Fruit fly (Drosophila melanogaster) whole organism, embryonic: ENCODE measurements around the gene Tom70.

Source experiments
- Blimp-1 ChIP-seq: fragments of 200-800 bp; sonication (Bioruptor generic); optimal IDR thresholded peaks from 3 replicates; lab custom pipeline; 2018; ENCODE audit warnings: missing biosample characterization, missing genetic modification characterization, mild to moderate bottlenecking, moderate library complexity, missing genetic modification reagents
- CG11398 ChIP-seq: fragments of 200-800 bp; sonication (Bioruptor generic); optimal IDR thresholded peaks from 2 replicates; lab custom pipeline; 2016; ENCODE audit warnings: missing biosample characterization, missing genetic modification characterization
- CG15479 ChIP-seq: fragments of 200-800 bp; sonication (Bioruptor generic); optimal IDR thresholded peaks from 3 replicates; lab custom pipeline; 2019; ENCODE audit warnings: missing biosample characterization, mild to moderate bottlenecking, missing genetic modification characterization, moderate library complexity
- CG17912 ChIP-seq: fragments of 200-800 bp; sonication (Bioruptor generic); optimal IDR thresholded peaks from 2 replicates; lab custom pipeline; 2018; ENCODE audit warnings: missing biosample characterization, mild to moderate bottlenecking, missing genetic modification characterization
- CG18262 ChIP-seq: fragments of 200-800 bp; optimal IDR thresholded peaks from 3 replicates; lab custom pipeline; 2019; ENCODE audit warnings: missing biosample characterization, mild to moderate bottlenecking, missing genetic modification characterization, moderate library complexity
- CG1832 ChIP-seq: fragments of 200-800 bp; sonication (Bioruptor generic); optimal IDR thresholded peaks from 2 replicates; lab custom pipeline; 2017; ENCODE audit warnings: missing biosample characterization, mild to moderate bottlenecking, missing genetic modification characterization, inconsistent platforms
- CG18619 ChIP-seq: fragments of 200-800 bp; sonication (Bioruptor generic); optimal IDR thresholded peaks from 3 replicates; lab custom pipeline; 2017; ENCODE audit warnings: missing biosample characterization, mild to moderate bottlenecking, missing genetic modification characterization
- CG2199 ChIP-seq: fragments of 200-800 bp; sonication (Bioruptor generic); IDR thresholded peaks from 3 replicates; pipeline ENCODE4 v1.3.6; 2022; ENCODE audit warnings: missing biosample characterization, missing genetic modification characterization
- CG2712 ChIP-seq: fragments of 200-800 bp; optimal IDR thresholded peaks from 3 replicates; lab custom pipeline; 2019; ENCODE audit warnings: missing biosample characterization, mild to moderate bottlenecking, missing genetic modification characterization, moderate library complexity
- CG32772 ChIP-seq: fragments of 200-800 bp; sonication (Bioruptor generic); IDR thresholded peaks from 2 replicates; pipeline ENCODE4 v1.3.6; 2022; ENCODE audit warnings: missing biosample characterization, missing genetic modification characterization
- CG6254 ChIP-seq: fragments of 200-800 bp; sonication (Bioruptor generic); optimal IDR thresholded peaks from 3 replicates; lab custom pipeline; 2017; ENCODE audit warnings: mild to moderate bottlenecking, missing biosample characterization, missing genetic modification reagents, missing genetic modification characterization
- CG8478 ChIP-seq: fragments of >200 bp; optimal IDR thresholded peaks from 2 replicates; lab custom pipeline; 2018
- D ChIP-seq, 2 experiments: fragments of 200-800 bp in 1 of 2; fragments of >200 bp in 1 of 2; sonication (Bioruptor generic) in 1 of 2; optimal IDR thresholded peaks; 2 replicates in 1 of 2; 3 replicates in 1 of 2; lab custom pipeline; 2017; ENCODE audit warnings: mild to moderate bottlenecking in 1 of 2, missing biosample characterization in 1 of 2, missing genetic modification characterization in 1 of 2, missing genetic modification reagents in 1 of 2
- Eip74EF ChIP-seq, 2 experiments: fragments of 200-800 bp in 1 of 2; fragments of >200 bp in 1 of 2; sonication (Bioruptor generic) in 1 of 2; optimal IDR thresholded peaks; 2 replicates each; lab custom pipeline; 2017 to 2019; ENCODE audit warnings: missing biosample characterization in 2 of 2, missing genetic modification characterization in 2 of 2, mild to moderate bottlenecking in 1 of 2, moderate library complexity in 1 of 2
- Ets65A ChIP-seq: fragments of 200-800 bp; sonication (Bioruptor generic); peaks from one replicate; lab custom pipeline; 2016; ENCODE audit warnings: missing biosample characterization, missing genetic modification characterization
- MTF-1 ChIP-seq: fragments of 200-800 bp; sonication (Bioruptor generic); optimal IDR thresholded peaks from 2 replicates; lab custom pipeline; 2018; ENCODE audit warnings: missing biosample characterization, mild to moderate bottlenecking, missing genetic modification characterization, borderline replicate concordance
- Nf-YB ChIP-seq: fragments of 200-800 bp; sonication (Bioruptor generic); optimal IDR thresholded peaks from 3 replicates; lab custom pipeline; 2019; ENCODE audit warnings: missing biosample characterization, mild to moderate bottlenecking, missing genetic modification characterization, moderate library complexity
- Nf-YC ChIP-seq: fragments of 200-800 bp; optimal IDR thresholded peaks from 3 replicates; lab custom pipeline; 2019; ENCODE audit warnings: missing biosample characterization, mild to moderate bottlenecking, missing genetic modification characterization, moderate library complexity
- Ptx1 ChIP-seq: fragments of 200-800 bp; sonication (Bioruptor generic); IDR thresholded peaks from 2 replicates; pipeline ENCODE4 v1.3.6; 2022; ENCODE audit warnings: missing biosample characterization, missing genetic modification characterization
- Sry-δ ChIP-seq: fragments of 200-800 bp; sonication (Bioruptor generic); optimal IDR thresholded peaks from 2 replicates; lab custom pipeline; 2016; ENCODE audit warnings: missing biosample characterization, missing genetic modification characterization
- Tbp ChIP-seq: fragments of >200 bp; optimal IDR thresholded peaks from 2 replicates; lab custom pipeline; 2018; ENCODE audit warnings: missing biosample characterization, missing genetic modification characterization
- ase ChIP-seq: fragments of 200-800 bp; sonication (Bioruptor generic); IDR thresholded peaks from 3 replicates; pipeline ENCODE4 v1.3.6; 2022; ENCODE audit warnings: missing biosample characterization, missing genetic modification characterization
- ash1 ChIP-seq: fragments of 200-800 bp; sonication (Bioruptor generic); optimal IDR thresholded peaks from 2 replicates; lab custom pipeline; 2018; ENCODE audit warnings: missing biosample characterization, mild to moderate bottlenecking, missing genetic modification characterization
- bcd ChIP-seq: fragments of 200-800 bp; sonication (Bioruptor generic); optimal IDR thresholded peaks from 2 replicates; lab custom pipeline; 2017; ENCODE audit warnings: missing biosample characterization, mild to moderate bottlenecking, missing genetic modification characterization
- btn ChIP-seq: fragments of 200-800 bp; sonication (Bioruptor generic); optimal IDR thresholded peaks from 2 replicates; lab custom pipeline; 2016; ENCODE audit warnings: missing biosample characterization, missing genetic modification characterization
- cad ChIP-seq: fragments of >200 bp; optimal IDR thresholded peaks from 2 replicates; lab custom pipeline; 2017; ENCODE audit warnings: missing biosample characterization, missing genetic modification characterization
- ewg ChIP-seq: fragments of 200-800 bp; sonication (Bioruptor generic); optimal IDR thresholded peaks from 3 replicates; lab custom pipeline; 2017; ENCODE audit warnings: mild to moderate bottlenecking, missing biosample characterization, missing genetic modification reagents, missing genetic modification characterization
- inv ChIP-seq: fragments of 200-800 bp; sonication (Bioruptor generic); IDR thresholded peaks from 2 replicates; pipeline ENCODE4 v1.3.6; 2022; ENCODE audit warnings: missing biosample characterization, missing genetic modification characterization; ENCODE audit not compliant: partially characterized antibody
- jumu ChIP-seq: fragments of 200-800 bp; sonication (Bioruptor generic); optimal IDR thresholded peaks from 3 replicates; lab custom pipeline; 2016; ENCODE audit warnings: missing biosample characterization, missing genetic modification characterization
- knrl ChIP-seq: fragments of 200-800 bp; sonication (Bioruptor generic); IDR thresholded peaks from 3 replicates; pipeline ENCODE4 v1.3.6; 2022; ENCODE audit warnings: missing biosample characterization, missing genetic modification characterization; ENCODE audit not compliant: partially characterized antibody
- lab ChIP-seq: fragments of 200-800 bp; sonication (Bioruptor generic); optimal IDR thresholded peaks from 3 replicates; lab custom pipeline; 2017; ENCODE audit warnings: missing biosample characterization, missing genetic modification characterization, mild to moderate bottlenecking, moderate library complexity, missing genetic modification reagents
- lbe ChIP-seq: fragments of 200-800 bp; sonication (Bioruptor generic); optimal IDR thresholded peaks from 2 replicates; lab custom pipeline; 2016; ENCODE audit warnings: missing biosample characterization, mild to moderate bottlenecking, missing genetic modification characterization
- lmd ChIP-seq: fragments of 200-800 bp; sonication (Bioruptor generic); IDR thresholded peaks from 2 replicates; pipeline ENCODE4 v1.3.6; 2022; ENCODE audit warnings: missing biosample characterization, missing genetic modification characterization
- pan ChIP-seq, 4 experiments: fragments of >200 bp in 3 of 4; fragments of 200-800 bp in 1 of 4; sonication (Bioruptor generic) in 1 of 4; optimal IDR thresholded peaks in 3 of 4; IDR thresholded peaks in 1 of 4; 2 replicates each; pipeline versions ENCODE4 v1.3.6 to Lab custom; 2017 to 2022; ENCODE audit warnings: missing biosample characterization in 2 of 4, missing genetic modification characterization in 2 of 4, mixed read lengths in 1 of 4
- prd ChIP-seq, 3 experiments: fragments of >200 bp in 2 of 3; fragments of 200-800 bp in 1 of 3; sonication (Bioruptor generic) in 1 of 3; optimal IDR thresholded peaks in 2 of 3; IDR thresholded peaks in 1 of 3; 2 replicates in 2 of 3; 3 replicates in 1 of 3; pipeline versions ENCODE4 v1.3.6 to Lab custom; 2017 to 2022; ENCODE audit warnings: missing biosample characterization in 1 of 3, missing genetic modification characterization in 1 of 3
- repo ChIP-seq: fragments of 200-800 bp; sonication (Bioruptor generic); optimal IDR thresholded peaks from 2 replicates; lab custom pipeline; 2016; ENCODE audit warnings: missing biosample characterization, missing genetic modification characterization
- sens ChIP-seq: fragments of 200-800 bp; sonication (Bioruptor generic); peaks from one replicate; lab custom pipeline; 2016; ENCODE audit warnings: missing biosample characterization, missing genetic modification characterization
- sqz ChIP-seq: fragments of 200-800 bp; sonication (Bioruptor generic); optimal IDR thresholded peaks from 3 replicates; lab custom pipeline; 2018; ENCODE audit warnings: missing biosample characterization, mild to moderate bottlenecking, missing genetic modification characterization
- tll ChIP-seq, 2 experiments: fragments of 200-800 bp in 1 of 2; fragments of >200 bp in 1 of 2; sonication (Bioruptor generic) in 1 of 2; optimal IDR thresholded peaks; 2 replicates each; lab custom pipeline; 2017 to 2019; ENCODE audit warnings: missing biosample characterization in 2 of 2, missing genetic modification characterization in 2 of 2, mild to moderate bottlenecking in 1 of 2, moderate library complexity in 1 of 2
- twi ChIP-seq: fragments of 200-800 bp; optimal IDR thresholded peaks from 2 replicates; lab custom pipeline; 2019; ENCODE audit warnings: missing biosample characterization, mild to moderate bottlenecking, missing genetic modification characterization, moderate library complexity
- tx ChIP-seq: fragments of 200-800 bp; sonication (Bioruptor generic); optimal IDR thresholded peaks from 2 replicates; lab custom pipeline; 2016; ENCODE audit warnings: missing biosample characterization, missing genetic modification characterization
- z ChIP-seq: fragments of 200-800 bp; sonication (Bioruptor generic); IDR thresholded peaks from 3 replicates; pipeline ENCODE4 v1.3.6; 2022; ENCODE audit warnings: missing biosample characterization, missing genetic modification characterization
- zen ChIP-seq: fragments of 200-800 bp; sonication (Bioruptor generic); optimal IDR thresholded peaks from 3 replicates; lab custom pipeline; 2018; ENCODE audit warnings: missing biosample characterization, mild to moderate bottlenecking, missing genetic modification characterization, moderate library complexity

The Tom70 gene

dm6 chr2L:12081118-12081665 is 42.9 kb upstream of the Tom70 start (continued):
- TF ChIP-seq sqz (GFP tag; lab: Kevin White, UChicago) (no peak), Ets65A (peak; percentile 37), inv (no peak), repo (no peak), lbe (GFP tag; lab: Kevin White, UChicago) (no peak), CG2199 (GFP tag; lab: Robert Waterston, UW) (0 out of 3 replicates have a peak, but pooled peaks have one; percentile 16), bcd (GFP tag; lab: Kevin White, UChicago) (no peak), MTF-1 (GFP tag; lab: Kevin White, UChicago) (no peak), cad (GFP tag; lab: Kevin White, UChicago) (peak; percentile 100), CG11398 (no peak), knrl (no peak), CG17912 (GFP tag; lab: Kevin White, UChicago) (no peak), ase (GFP tag; lab: Robert Waterston, UW) (no peak), CG18619 (GFP tag; lab: Kevin White, UChicago) (no peak), CG18262 (tag; lab: Kevin White, UChicago) (no peak), z (GFP tag; lab: Robert Waterston, UW) (no peak), Eip74EF (GFP tag; optimal IDR thresholded peaks at IDR 0.05; lab: Kevin White, UChicago) (no peak), btn (GFP tag; lab: Kevin White, UChicago) (no peak)
- TF ChIP-seq, all 482 proteins: peak for 12

dm6 chr2L:12079827-12080381 is 41.6 kb upstream of the Tom70 start:
- TF ChIP-seq Blimp-1: no peak
- peak; percentile 49 for TF ChIP-seq twi
- 0 out of 2 replicates have a peak, but pooled peaks have one; percentile 19 for TF ChIP-seq CG32772 (GFP tag; lab: Robert Waterston, UW)
- TF ChIP-seq lab: no peak
- TF ChIP-seq CG8478 (lab: Kevin White, UChicago): peak; percentile 71
- TF ChIP-seq zen (tag; lab: Kevin White, UChicago): peak; percentile 96
- TF ChIP-seq CG2199 (GFP tag; lab: Robert Waterston, UW): no peak
- TF ChIP-seq Nf-YB (GFP tag; lab: Kevin White, UChicago): peak; percentile 34
- TF ChIP-seq ewg: no peak
- TF ChIP-seq Ets65A: peak; percentile 48
- peak; percentile 26 for TF ChIP-seq CG15479 (GFP tag; lab: Kevin White, UChicago)
- TF ChIP-seq prd (optimal IDR thresholded peaks at IDR 0.05; lab: Kevin White, UChicago): no peak
- TF ChIP-seq prd (GFP tag; IDR thresholded peaks at IDR 0.05; lab: Robert Waterston, UW): peak; percentile 85
- peak; percentile 53 for TF ChIP-seq Nf-YC (tag; lab: Kevin White, UChicago)
- TF ChIP-seq pan (optimal IDR thresholded peaks at IDR 0.05; lab: Kevin White, UChicago): no peak
- no peak for TF ChIP-seq pan (GFP tag; optimal IDR thresholded peaks at IDR 0.05 in 1 of 2, IDR thresholded peaks at IDR 0.05 in 1 of 2)
- peak in 1 of 2 experiments; percentile 70 for TF ChIP-seq tll (GFP tag; optimal IDR thresholded peaks at IDR 0.05; lab: Kevin White, UChicago)
- peak; percentile 87 for TF ChIP-seq D (optimal IDR thresholded peaks at IDR 0.05; lab: Kevin White, UChicago)
- no peak for TF ChIP-seq D (GFP tag; optimal IDR thresholded peaks at IDR 0.05; lab: Kevin White, UChicago)
- TF ChIP-seq Tbp (GFP tag; lab: Kevin White, UChicago): no peak
- TF ChIP-seq CG1832: peak; percentile 19
- peak; percentile 54 for TF ChIP-seq cad (GFP tag; lab: Kevin White, UChicago)

- TF ChIP-seq CG2712: peak; percentile 4
- TF ChIP-seq Sry-δ (GFP tag; lab: Kevin White, UChicago): no peak
- peak; percentile 45 for TF ChIP-seq Ptx1
- TF ChIP-seq CG6254 (GFP tag; lab: Kevin White, UChicago): no peak
- no peak for TF ChIP-seq jumu
- TF ChIP-seq tx: no peak
- no peak for TF ChIP-seq ash1 (GFP tag; lab: Kevin White, UChicago)
- TF ChIP-seq lmd (GFP tag; lab: Robert Waterston, UW): peak; percentile 25; the same call in 1 of the 2 replicates
- TF ChIP-seq sens (GFP tag; lab: Kevin White, UChicago): peak; percentile 56
- TF ChIP-seq CG18262 (tag; lab: Kevin White, UChicago): peak; percentile 33
- peak; percentile 93 for TF ChIP-seq Ets65A
- TF ChIP-seq, all 482 proteins: peak for 6
These were observed 40.4 kb upstream of the Tom70 start for dm6 chr2L:12078695-12079094.
